Fruit fly (Drosophila melanogaster) whole organism, wandering third instar larva: ENCODE measurements around the gene ari-1.

Experiments
- Abd-B ChIP-seq: fragments of >200 bp; optimal IDR thresholded peaks from 2 replicates; lab custom pipeline; 2017; ENCODE audit warnings: missing biosample characterization, missing genetic modification characterization
- Hr78 ChIP-seq: fragments of >200 bp; optimal IDR thresholded peaks from 2 replicates; lab custom pipeline; 2017; ENCODE audit warnings: missing biosample characterization, missing genetic modification characterization
- Myc ChIP-seq: fragments of >200 bp; optimal IDR thresholded peaks from 2 replicates; lab custom pipeline; 2017
- OdsH ChIP-seq: fragments of 200-800 bp; sonication (Bioruptor generic); optimal IDR thresholded peaks from 2 replicates; lab custom pipeline; 2016; ENCODE audit warnings: missing biosample characterization, mild to moderate bottlenecking, missing genetic modification characterization
- br ChIP-seq: fragments of 200-800 bp; sonication (Bioruptor generic); optimal IDR thresholded peaks from 2 replicates; lab custom pipeline; 2016; ENCODE audit warnings: missing biosample characterization, missing genetic modification characterization
- dl ChIP-seq, 2 experiments: fragments of 175-275, 200-275 bp in 1 of 2; fragments of 200-275 bp in 1 of 2; sonication (Bioruptor generic); optimal IDR thresholded peaks; lab custom pipeline; 2018; ENCODE audit warnings: mild to moderate bottlenecking in 2 of 2, missing biosample characterization in 2 of 2, missing genetic modification characterization in 2 of 2, moderate library complexity in 2 of 2; ENCODE audit not compliant: partially characterized antibody in 2 of 2, insufficient read depth in 1 of 2
- foxo ChIP-seq, 2 experiments: fragments of 200-800 bp; sonication (Bioruptor generic); optimal IDR thresholded peaks; 2 replicates in 1 of 2; 3 replicates in 1 of 2; lab custom pipeline; 2016 to 2017; ENCODE audit warnings: missing biosample characterization in 2 of 2, missing genetic modification characterization in 2 of 2
- h ChIP-seq: fragments of 200-800 bp; sonication (Bioruptor generic); optimal IDR thresholded peaks from 3 replicates; lab custom pipeline; 2016; ENCODE audit warnings: missing biosample characterization, mild to moderate bottlenecking, missing genetic modification characterization
- pan ChIP-seq: fragments of >200 bp; optimal IDR thresholded peaks from 2 replicates; lab custom pipeline; 2017
- psq ChIP-seq: fragments of 200-800 bp; sonication (Bioruptor generic); optimal IDR thresholded peaks from 3 replicates; lab custom pipeline; 2017; ENCODE audit warnings: missing biosample characterization, mild to moderate bottlenecking, missing genetic modification characterization, moderate library complexity

dm6 chrX:18090333-18090732 is 47.3 kb downstream of the ari-1 start, which contains the start of gene Swt1:
- no peak for TF ChIP-seq psq (GFP tag; lab: Kevin White, UChicago)
- no peak for TF ChIP-seq br (GFP tag; lab: Kevin White, UChicago)
- no peak for TF ChIP-seq dl (GFP tag; optimal IDR thresholded peaks at IDR 0.05; lab: Kevin White, UChicago; ENCODE audit: insufficient read depth in 1 of 2, partially characterized antibody in 2 of 2)
- no peak for TF ChIP-seq pan (lab: Kevin White, UChicago)
- TF ChIP-seq Abd-B (GFP tag; lab: Kevin White, UChicago), result no peak
- TF ChIP-seq Myc (lab: Kevin White, UChicago), result no peak
- no peak for TF ChIP-seq OdsH
- TF ChIP-seq h, result no peak
- no peak for TF ChIP-seq Hr78 (GFP tag; lab: Kevin White, UChicago)
- TF ChIP-seq foxo (GFP tag; optimal IDR thresholded peaks at IDR 0.05; lab: Kevin White, UChicago), result no peak
